Worm (Caenorhabditis elegans) whole organism, midembryonic: ENCODE results near the gene R08A2.9.

Experiments used
- T22C8.4 ChIP-seq: fragments of 200-800 bp; sonication (Bioruptor generic); IDR thresholded peaks from 2 replicates; pipeline ENCODE4 v1.3.6; 2022; ENCODE audit warnings: missing genetic modification characterization, missing compliant biosample characterization
- cog-1 ChIP-seq: sonication (generic microtip); optimal IDR thresholded peaks from 2 replicates; lab custom pipeline; 2016; ENCODE audit warnings: missing genetic modification characterization, missing compliant biosample characterization
- flt-1 ChIP-seq: fragments of 200-800 bp; sonication (Bioruptor generic); IDR thresholded peaks from 2 replicates; pipeline ENCODE4 v1.3.6; 2022; ENCODE audit warnings: missing genetic modification characterization, missing compliant biosample characterization
- med-1 ChIP-seq: sonication (generic microtip); optimal IDR thresholded peaks from 2 replicates; lab custom pipeline; 2017; ENCODE audit warnings: missing genetic modification characterization, mild to moderate bottlenecking, missing compliant biosample characterization, antibody characterized with exemption, missing genetic modification reagents; ENCODE audit not compliant: insufficient read depth
- ref-1 ChIP-seq: fragments of 200-800 bp; sonication (Bioruptor generic); conservative IDR thresholded peaks from 2 replicates; pipeline ENCODE4 v1.3.6; 2022; ENCODE audit warnings: missing genetic modification reagents, missing genetic modification characterization, missing compliant biosample characterization
- tab-1 ChIP-seq: fragments of 200-800 bp; sonication (Bioruptor generic); IDR thresholded peaks from 2 replicates; pipeline ENCODE4 v1.3.6; 2022; ENCODE audit warnings: missing genetic modification characterization, missing compliant biosample characterization
- ztf-23 ChIP-seq: fragments of 200-800 bp; sonication (Bioruptor generic); IDR thresholded peaks from 2 replicates; pipeline ENCODE4 v1.3.6; 2022; ENCODE audit warnings: missing genetic modification reagents, missing genetic modification characterization, missing compliant biosample characterization

DNA sequence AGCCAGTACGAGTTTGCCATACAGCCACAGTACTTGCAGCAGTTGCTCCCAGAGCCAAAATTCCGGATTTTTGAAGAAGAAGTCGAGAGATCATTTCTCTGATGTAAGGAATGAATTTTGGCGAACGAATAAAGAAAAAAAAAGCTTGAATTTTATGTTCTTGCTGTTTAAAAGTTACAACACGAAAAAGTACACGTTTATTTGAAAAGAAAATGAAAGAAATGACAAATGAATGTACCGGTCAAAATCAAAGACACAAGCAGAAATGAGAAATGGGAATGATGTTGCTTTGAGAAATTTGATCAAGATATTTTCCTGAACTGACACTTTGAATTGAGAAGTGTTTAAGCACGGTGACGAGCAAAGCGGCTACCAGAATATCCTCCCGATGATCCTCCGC lies 33.2 kb downstream of the R08A2.9 start, which contains the start of gene Y50E8A.6:
- TF ChIP-seq T22C8.4 (no peak), ztf-23 (no peak), med-1 (GFP tag; lab: Kevin White, UChicago) (no peak), cog-1 (tag; lab: Kevin White, UChicago) (no peak), tab-1 (GFP tag; lab: Robert Waterston, UW) (no peak), ref-1 (GFP tag; lab: Robert Waterston, UW) (no peak), flt-1 (GFP tag; lab: Robert Waterston, UW) (no peak)
